Worm (Caenorhabditis elegans): ENCODE measurements around the gene F12D9.2.

Gene F12D9.2

ce11 chrX:8601235-8601634 is 45.7 kb downstream of the F12D9.2 start, which contains the start of gene F18E9.1:
Gene F18E9.1 (plus strand): TSS chrX:8601535.
- TF ChIP-seq ztf-29 (GFP tag; IDR thresholded peaks at IDR 0.05) (no peak), ztf-23 (GFP tag; IDR thresholded peaks at IDR 0.05) (no peak), cog-1 (tag; optimal IDR thresholded peaks at IDR 0.05) (no peak), tab-1 (GFP tag; IDR thresholded peaks at IDR 0.05) (no peak), klf-2 (GFP tag; conservative IDR thresholded peaks at IDR 0.05) (no peak), ref-1 (GFP tag; conservative IDR thresholded peaks at IDR 0.05) (no peak), flt-1 (GFP tag; IDR thresholded peaks at IDR 0.05) (no peak), med-1 (GFP tag; optimal IDR thresholded peaks at IDR 0.05; ENCODE audit: insufficient read depth) (no peak), T22C8.4 (GFP tag; IDR thresholded peaks at IDR 0.05) (no peak)

ce11 chrX:8599725-8600124 is 47.2 kb downstream of the F12D9.2 start:
- no peak for TF ChIP-seq tab-1 (GFP tag; IDR thresholded peaks at IDR 0.05)
- no peak for TF ChIP-seq med-1 (GFP tag; optimal IDR thresholded peaks at IDR 0.05; ENCODE audit: insufficient read depth)
- TF ChIP-seq T22C8.4 (GFP tag; IDR thresholded peaks at IDR 0.05), result no peak
- no peak for TF ChIP-seq klf-2 (GFP tag; conservative IDR thresholded peaks at IDR 0.05)
- TF ChIP-seq ztf-23 (GFP tag; IDR thresholded peaks at IDR 0.05), result no peak
- TF ChIP-seq flt-1 (GFP tag; IDR thresholded peaks at IDR 0.05), result no peak
- TF ChIP-seq ref-1 (GFP tag; conservative IDR thresholded peaks at IDR 0.05), result no peak
- TF ChIP-seq ztf-29 (GFP tag; IDR thresholded peaks at IDR 0.05), result no peak
- TF ChIP-seq cog-1 (tag; optimal IDR thresholded peaks at IDR 0.05), result no peak

- TF ChIP-seq med-1 (GFP tag; optimal IDR thresholded peaks at IDR 0.05; ENCODE audit: insufficient read depth) (no peak), tab-1 (GFP tag; IDR thresholded peaks at IDR 0.05) (no peak), flt-1 (GFP tag; IDR thresholded peaks at IDR 0.05) (no peak), klf-2 (GFP tag; conservative IDR thresholded peaks at IDR 0.05) (no peak), ztf-29 (GFP tag; IDR thresholded peaks at IDR 0.05) (no peak), cog-1 (tag; optimal IDR thresholded peaks at IDR 0.05) (no peak), ztf-23 (GFP tag; IDR thresholded peaks at IDR 0.05) (no peak), ref-1 (GFP tag; conservative IDR thresholded peaks at IDR 0.05) (no peak), T22C8.4 (GFP tag; IDR thresholded peaks at IDR 0.05) (no peak)
Measured at ce11 chrX:8598491-8598890, 48.4 kb downstream of the F12D9.2 start.

- TF ChIP-seq cog-1 (tag; optimal IDR thresholded peaks at IDR 0.05) (no peak), ztf-29 (GFP tag; IDR thresholded peaks at IDR 0.05) (no peak)
Measured at ce11 chrX:8597647-8598046, 49.2 kb downstream of the F12D9.2 start, which contains the start of gene F18E9.7. Gene F18E9.7 (minus strand): TSS chrX:8597747.
